Worm (Caenorhabditis elegans) whole organism, L4/young adult: ENCODE measurements around the gene C31B8.1.

ENCODE experiments used
- W03F9.2 ChIP-seq: fragments of 150-350 bp; optimal IDR thresholded peaks from 2 replicates; lab custom pipeline; 2014; ENCODE audit warnings: missing biosample characterization, missing genetic modification characterization
- dao-5 ChIP-seq: sonication (generic microtip); optimal IDR thresholded peaks from 2 replicates; lab custom pipeline; 2016; ENCODE audit warnings: missing genotype, missing genetic modification characterization, moderate library complexity, missing compliant biosample characterization
- him-1 ChIP-seq: sonication (generic microtip); optimal IDR thresholded peaks from 2 replicates; lab custom pipeline; 2016; ENCODE audit warnings: missing genotype, missing genetic modification reagents, missing genetic modification characterization, missing compliant biosample characterization

DNA sequence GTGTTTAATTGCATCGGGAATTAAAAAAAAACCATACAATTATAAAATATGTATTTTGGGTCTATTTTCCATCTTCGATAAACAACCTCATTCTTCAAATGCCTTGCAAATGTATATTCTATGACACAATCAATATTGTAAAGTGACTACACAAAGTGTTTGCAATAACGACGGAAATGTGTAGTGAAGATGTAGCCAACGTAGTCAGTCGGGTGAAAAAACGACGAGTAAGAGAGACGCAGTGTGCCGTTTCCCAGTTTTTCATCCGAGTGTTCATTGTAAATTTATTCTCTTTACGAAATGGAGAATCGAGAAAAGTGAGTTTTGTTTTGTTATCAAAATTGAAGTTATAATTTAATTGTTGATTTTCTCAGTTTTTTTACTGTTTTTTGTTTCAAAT lies 39.4 kb upstream of the C31B8.1 start, which contains the start of gene F37B4.15:
- TF ChIP-seq W03F9.2 (tag; lab: Kevin White, UChicago) (no peak), him-1 (tag; lab: Kevin White, UChicago) (no peak), dao-5 (tag; lab: Kevin White, UChicago) (no peak)
